Fruit fly (Drosophila melanogaster): ENCODE measurements around the gene CG7341.

- no peak for TF ChIP-seq H2.0 (GFP tag; IDR thresholded peaks at IDR 0.05)
- no peak for TF ChIP-seq Side (GFP tag; optimal IDR thresholded peaks at IDR 0.05)
- TF ChIP-seq ftz-f1 (GFP tag; optimal IDR thresholded peaks at IDR 0.05): no peak
- TF ChIP-seq Atf6 (GFP tag; IDR thresholded peaks at IDR 0.05): no peak
- TF ChIP-seq CG3065 (GFP tag; optimal IDR thresholded peaks at IDR 0.05): no peak
- no peak for TF ChIP-seq CG7556 (GFP tag; optimal IDR thresholded peaks at IDR 0.05)
- no peak for TF ChIP-seq CG12104 (GFP tag; optimal IDR thresholded peaks at IDR 0.05)
- no peak for TF ChIP-seq CG13287 (GFP tag; IDR thresholded peaks at IDR 0.05; ENCODE audit: partially characterized antibody)
- TF ChIP-seq CG34422 (GFP tag; IDR thresholded peaks at IDR 0.05): no peak
- TF ChIP-seq Doc2 (GFP tag; IDR thresholded peaks at IDR 0.05): no peak
- no peak for TF ChIP-seq CG3407 (GFP tag; optimal IDR thresholded peaks at IDR 0.05)
These were observed 31.3 kb upstream of the CG7341 start for dm6 chr3L:18081494-18081893.

Data from whole organism, embryonic.